Worm (Caenorhabditis elegans) whole organism, young adult: ENCODE measurements around the gene Y37H2A.14.

Experiments used
- F10E7.11 ChIP-seq: sonication (generic microtip); optimal IDR thresholded peaks from 2 replicates; lab custom pipeline; 2017; ENCODE audit warnings: mild to moderate bottlenecking, missing genetic modification characterization, moderate library complexity, missing compliant biosample characterization
- F39B2.1 ChIP-seq: fragments of 200-800 bp; sonication (Bioruptor generic); IDR thresholded peaks from 2 replicates; pipeline ENCODE4 v1.3.6; 2022; ENCODE audit warnings: missing genetic modification reagents, missing genetic modification characterization, missing compliant biosample characterization
- ama-1 ChIP-seq, 3 experiments: fragments of 150-350 bp in 1 of 3; sonication (generic microtip) in 2 of 3; optimal IDR thresholded peaks; 2 replicates each; lab custom pipeline; 2014 to 2018; ENCODE audit warnings: missing biosample characterization in 2 of 3, missing genetic modification characterization in 2 of 3, missing genetic modification reagents in 2 of 3
- chd-7 ChIP-seq: sonication (generic microtip); optimal IDR thresholded peaks from 2 replicates; lab custom pipeline; 2016; ENCODE audit warnings: mild to moderate bottlenecking, missing genetic modification characterization, moderate library complexity, missing compliant biosample characterization
- lag-1 ChIP-seq: fragments of 200-800 bp; sonication (Bioruptor generic); IDR thresholded peaks from 2 replicates; pipeline ENCODE4 v1.3.6; 2022; ENCODE audit warnings: missing genetic modification reagents, missing genetic modification characterization, missing compliant biosample characterization
- lin-35 ChIP-seq, 3 experiments: fragments of 150-350 bp in 2 of 3; sonication (generic microtip) in 1 of 3; optimal IDR thresholded peaks; 2 replicates each; lab custom pipeline; 2014 to 2018; ENCODE audit warnings: missing biosample characterization in 3 of 3, missing genetic modification characterization in 3 of 3, missing genetic modification reagents in 3 of 3
- lsl-1 ChIP-seq: fragments of 200-800 bp; sonication (Bioruptor generic); optimal IDR thresholded peaks from 2 replicates; lab custom pipeline; 2018; ENCODE audit warnings: mild to moderate bottlenecking, missing genetic modification characterization, moderate library complexity, missing compliant biosample characterization
- mxl-1 ChIP-seq: sonication (generic microtip); optimal IDR thresholded peaks from 2 replicates; lab custom pipeline; 2016; ENCODE audit warnings: missing genetic modification characterization, missing compliant biosample characterization
- snpc-1.3 ChIP-seq: sonication (generic microtip); optimal IDR thresholded peaks from 2 replicates; lab custom pipeline; 2017; ENCODE audit warnings: missing genetic modification characterization, mild to moderate bottlenecking, missing compliant biosample characterization, antibody characterized with exemption, moderate library complexity, missing genotype, missing genetic modification reagents; ENCODE audit not compliant: insufficient read depth
- unc-62 ChIP-seq: fragments of 150-350 bp; optimal IDR thresholded peaks from 2 replicates; lab custom pipeline; 2014; ENCODE audit warnings: missing biosample characterization, missing genetic modification reagents, missing genetic modification characterization
- ztf-28 ChIP-seq: fragments of 200-800 bp; sonication (Bioruptor generic); IDR thresholded peaks from 2 replicates; pipeline ENCODE4 v1.3.6; 2022; ENCODE audit warnings: missing genetic modification reagents, missing genetic modification characterization, missing compliant biosample characterization

DNA sequence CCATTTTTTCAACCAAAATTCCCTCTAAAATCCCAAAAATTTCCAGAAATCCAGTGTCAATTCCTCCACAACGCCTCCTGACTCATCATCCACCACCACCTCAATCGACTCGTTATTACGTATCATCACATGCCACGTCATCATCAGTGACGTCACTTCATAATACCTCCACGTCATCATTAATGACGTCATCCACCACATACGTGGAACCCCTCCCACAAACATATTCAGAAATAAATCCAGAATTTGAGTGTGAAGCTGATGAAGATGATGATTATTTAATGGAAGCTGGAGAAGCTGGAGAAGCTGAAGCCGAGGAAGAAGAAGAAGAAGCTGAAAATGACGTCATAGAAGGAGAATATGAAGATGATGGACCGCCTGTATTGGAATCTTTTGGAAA, 49.6 kb upstream of the Y37H2A.14 start:
- TF ChIP-seq F10E7.11 (tag; lab: Kevin White, UChicago) (no peak), chd-7 (tag; lab: Kevin White, UChicago) (no peak), lin-35 (GFP tag; optimal IDR thresholded peaks at IDR 0.05; lab: Kevin White, UChicago) (no peak), lsl-1 (no peak), snpc-1.3 (tag; lab: Kevin White, UChicago) (no peak), ama-1 (optimal IDR thresholded peaks at IDR 0.05; lab: Kevin White, UChicago) (no peak), ama-1 (GFP tag; optimal IDR thresholded peaks at IDR 0.05; lab: Kevin White, UChicago) (no peak), unc-62 (GFP tag; lab: Kevin White, UChicago) (no peak), lag-1 (no peak), ztf-28 (GFP tag; lab: Robert Waterston, UW) (no peak), mxl-1 (tag; lab: Kevin White, UChicago) (no peak), F39B2.1 (no peak)
